Fruit fly (Drosophila melanogaster) whole organism: Measurements from ENCODE around the gene Cpr64Aa.

Experiments used
- CG8478 ChIP-seq: fragments of >200 bp; optimal IDR thresholded peaks from 2 replicates; lab custom pipeline; 2018; ENCODE audit warnings: inconsistent platforms
- Dll ChIP-seq: fragments of >200 bp; optimal IDR thresholded peaks from 2 replicates; lab custom pipeline; 2017
- EcR ChIP-seq, 2 experiments: fragments of >200 bp; optimal IDR thresholded peaks; 2 replicates each; lab custom pipeline; 2017; ENCODE audit warnings: missing biosample characterization in 2 of 2, missing genetic modification characterization in 2 of 2, missing genetic modification reagents in 2 of 2
- pan ChIP-seq: fragments of >200 bp; optimal IDR thresholded peaks from 2 replicates; lab custom pipeline; 2017
- usp ChIP-seq: fragments of >200 bp; optimal IDR thresholded peaks from 2 replicates; lab custom pipeline; 2017; ENCODE audit warnings: missing biosample characterization, missing genetic modification characterization, mixed read lengths

DNA sequence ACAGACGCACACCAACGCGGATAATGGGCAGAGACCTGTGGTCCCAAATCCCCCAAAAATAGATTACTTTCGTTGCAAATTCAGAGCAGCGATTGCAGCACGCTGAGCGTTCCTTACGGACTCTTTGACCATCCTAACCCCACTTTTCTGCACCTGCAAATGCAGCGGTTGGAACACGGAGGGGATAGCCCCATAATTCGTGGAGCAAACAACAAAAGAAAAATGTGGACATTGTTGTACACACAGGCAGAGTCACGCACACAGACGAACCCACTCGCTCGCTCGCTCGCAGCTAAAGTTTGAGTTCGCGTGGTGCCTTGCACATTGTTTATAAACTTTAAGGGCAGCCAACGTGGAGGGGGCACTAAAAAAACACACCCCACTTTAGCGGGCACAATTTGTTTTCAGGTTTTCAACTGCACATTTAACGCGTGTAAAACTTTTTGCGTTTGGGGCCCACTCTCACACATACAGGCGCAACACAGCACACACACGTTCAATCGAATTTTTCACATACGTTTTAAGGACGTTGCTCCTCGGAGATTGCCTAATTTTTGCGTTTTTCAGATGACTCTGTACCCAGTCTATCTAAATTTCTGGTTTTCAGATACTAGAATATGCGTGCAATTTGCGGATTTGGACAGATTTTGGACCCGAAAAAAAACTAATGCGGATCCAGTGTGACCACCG is 44.8 kb upstream of the Cpr64Aa start:
- TF ChIP-seq CG8478 (lab: Kevin White, UChicago) (no peak), pan (lab: Kevin White, UChicago) (no peak), EcR (GFP tag; optimal IDR thresholded peaks at IDR 0.05; lab: Kevin White, UChicago) (no peak), usp (GFP tag; lab: Kevin White, UChicago) (no peak), Dll (lab: Kevin White, UChicago) (no peak)
